Worm (Caenorhabditis elegans): ENCODE measurements around the gene let-23.

DNA sequence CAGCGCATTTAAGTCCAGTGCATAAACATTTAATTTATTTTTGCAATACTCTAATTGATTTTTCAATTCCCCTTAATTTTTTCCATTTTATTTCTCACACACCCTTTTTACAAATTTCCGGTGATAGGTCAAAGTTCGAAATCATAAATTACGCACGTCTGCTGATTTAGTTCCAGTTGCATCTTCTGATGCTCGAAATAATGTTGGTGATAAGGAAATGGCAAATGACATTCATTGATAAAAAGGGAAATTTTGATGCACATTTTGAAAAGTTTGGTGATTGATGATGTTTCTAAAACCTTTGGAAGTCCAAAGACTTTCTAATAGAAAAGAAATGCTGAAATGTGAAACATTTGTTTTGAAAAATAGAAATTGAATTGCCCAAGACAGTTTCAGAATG is 40.2 kb upstream of the let-23 start:
- no peak for TF ChIP-seq nhr-12 (tag; optimal IDR thresholded peaks at IDR 0.05)
- no peak for TF ChIP-seq nhr-76 (tag; optimal IDR thresholded peaks at IDR 0.05)
- no peak for TF ChIP-seq M03D4.4 (tag; optimal IDR thresholded peaks at IDR 0.05)
- TF ChIP-seq blmp-1 (tag; optimal IDR thresholded peaks at IDR 0.05), result no peak
- TF ChIP-seq elt-1 (tag; optimal IDR thresholded peaks at IDR 0.05; ENCODE audit: borderline replicate concordance, insufficient read depth), result no peak
